Fruit fly (Drosophila melanogaster): ENCODE measurements around the gene CG46440.

DNA sequence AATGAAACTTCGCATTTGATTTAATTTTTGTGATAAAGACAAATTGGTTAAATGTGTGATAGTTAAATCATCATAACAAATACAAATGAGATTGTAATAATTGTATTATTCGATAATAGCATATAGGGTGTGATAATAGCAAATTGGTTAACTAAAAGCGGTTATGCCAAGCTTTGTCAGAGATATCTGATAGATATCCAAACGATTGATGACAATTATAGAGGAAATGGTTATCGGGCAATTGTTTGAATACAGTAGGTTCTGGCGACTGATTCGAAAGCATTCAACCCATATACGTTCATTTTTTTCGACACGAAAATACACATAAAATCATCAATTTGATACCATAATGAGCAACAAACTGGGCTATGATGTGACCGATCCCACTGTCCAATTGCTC lies 48.4 kb downstream of the CG46440 start, which contains the start of gene CG8509:
- no peak for TF ChIP-seq CG8478 (optimal IDR thresholded peaks at IDR 0.05)
- no peak for TF ChIP-seq CTCF (optimal IDR thresholded peaks at IDR 0.05)
